Worm (Caenorhabditis elegans) whole organism, L1 larva: ENCODE results near the gene drap-1.
A peak's percentile ranks its signal among the peaks of the same experiment; 100 is the strongest.

Experiments
- C34B4.2 ChIP-seq: sonication (generic microtip); optimal IDR thresholded peaks from 2 replicates; lab custom pipeline; 2017; ENCODE audit warnings: mild to moderate bottlenecking, missing genetic modification characterization, missing compliant biosample characterization
- F16B12.6 ChIP-seq: fragments of 150-350 bp; optimal IDR thresholded peaks from 2 replicates; lab custom pipeline; 2014; ENCODE audit warnings: missing biosample characterization, missing genetic modification characterization
- aha-1 ChIP-seq: fragments of 150-350 bp; optimal IDR thresholded peaks from 2 replicates; lab custom pipeline; 2014; ENCODE audit warnings: missing biosample characterization, missing genetic modification characterization
- blmp-1 ChIP-seq: fragments of 150-350 bp; optimal IDR thresholded peaks from 2 replicates; lab custom pipeline; 2014; ENCODE audit warnings: missing biosample characterization, missing genetic modification characterization
- ceh-82 ChIP-seq, 3 experiments: fragments of 150-350 bp in 1 of 3; sonication (generic microtip) in 2 of 3; optimal IDR thresholded peaks; 2 replicates each; lab custom pipeline; 2014 to 2017; ENCODE audit warnings: missing biosample characterization in 3 of 3, missing genetic modification characterization in 3 of 3
- ceh-90 ChIP-seq: sonication (generic microtip); optimal IDR thresholded peaks from 2 replicates; lab custom pipeline; 2016; ENCODE audit warnings: missing genetic modification characterization, missing compliant biosample characterization
- dpl-1 ChIP-seq, 3 experiments: fragments of 150-350 bp in 2 of 3; sonication (generic microtip) in 1 of 3; optimal IDR thresholded peaks; 2 replicates each; lab custom pipeline; 2014 to 2017; ENCODE audit warnings: missing biosample characterization in 3 of 3, missing genetic modification characterization in 3 of 3, missing genetic modification reagents in 3 of 3
- dsc-1 ChIP-seq: sonication (generic microtip); optimal IDR thresholded peaks from 2 replicates; lab custom pipeline; 2016; ENCODE audit warnings: mild to moderate bottlenecking, missing genetic modification characterization, missing compliant biosample characterization
- efl-1 ChIP-seq, 4 experiments: fragments of 150-350 bp; optimal IDR thresholded peaks in 3 of 4; peaks in 1 of 4; 1 replicate in 1 of 4; 2 replicates in 3 of 4; lab custom pipeline; 2014; ENCODE audit warnings: missing biosample characterization in 2 of 4, missing genetic modification characterization in 2 of 4, missing genetic modification reagents in 2 of 4
- efl-3 ChIP-seq: fragments of 200-800 bp; sonication (Bioruptor generic); optimal IDR thresholded peaks from 2 replicates; lab custom pipeline; 2018; ENCODE audit warnings: mild to moderate bottlenecking, missing genetic modification characterization, missing compliant biosample characterization
- elt-3 ChIP-seq, 6 experiments: fragments of 150-350 bp in 1 of 6; sonication (generic microtip); optimal IDR thresholded peaks; 2 replicates each; lab custom pipeline; 2017 to 2018; ENCODE audit warnings: missing biosample characterization in 6 of 6, missing genetic modification characterization in 6 of 6, inconsistent platforms in 1 of 6
- fkh-10 ChIP-seq: sonication (generic microtip); optimal IDR thresholded peaks from 2 replicates; lab custom pipeline; 2017; ENCODE audit warnings: missing biosample characterization, missing genetic modification reagents, missing genetic modification characterization
- fkh-4 ChIP-seq: sonication (generic microtip); optimal IDR thresholded peaks from 2 replicates; lab custom pipeline; 2016; ENCODE audit warnings: missing compliant biosample characterization, missing genetic modification characterization, borderline replicate concordance
- fos-1 ChIP-seq: fragments of 150-350 bp; optimal IDR thresholded peaks from 2 replicates; lab custom pipeline; 2014; ENCODE audit warnings: missing biosample characterization, missing genetic modification characterization
- hpl-2 ChIP-seq: fragments of 150-350 bp; optimal IDR thresholded peaks from 2 replicates; lab custom pipeline; 2014; ENCODE audit warnings: missing biosample characterization, missing genetic modification reagents, missing genetic modification characterization
- irx-1 ChIP-seq: sonication (generic microtip); optimal IDR thresholded peaks from 2 replicates; lab custom pipeline; 2016; ENCODE audit warnings: missing genetic modification characterization, missing compliant biosample characterization
- lin-14 ChIP-seq: fragments of 200-800 bp; sonication (Bioruptor generic); optimal IDR thresholded peaks from 2 replicates; lab custom pipeline; 2018; ENCODE audit warnings: mild to moderate bottlenecking, missing genetic modification characterization, moderate library complexity, missing compliant biosample characterization
- lin-35 ChIP-seq, 2 experiments: fragments of 150-350 bp; optimal IDR thresholded peaks; 2 replicates each; lab custom pipeline; 2014; ENCODE audit warnings: missing biosample characterization in 2 of 2, missing genetic modification characterization in 2 of 2, missing genetic modification reagents in 2 of 2
- lsy-2 ChIP-seq, 2 experiments: fragments of 150-350 bp; optimal IDR thresholded peaks; 2 replicates each; lab custom pipeline; 2014; ENCODE audit warnings: missing biosample characterization in 2 of 2, missing genetic modification characterization in 2 of 2
- mab-9 ChIP-seq: fragments of 200-800 bp; sonication (Bioruptor generic); IDR thresholded peaks from 2 replicates; pipeline ENCODE4 v1.3.6; 2022; ENCODE audit warnings: missing genetic modification reagents, missing genetic modification characterization, missing compliant biosample characterization
- mef-2 ChIP-seq: fragments of 150-350 bp; optimal IDR thresholded peaks from 2 replicates; lab custom pipeline; 2014; ENCODE audit warnings: missing biosample characterization, missing genetic modification characterization
- mep-1 ChIP-seq: fragments of 150-350 bp; optimal IDR thresholded peaks from 2 replicates; lab custom pipeline; 2014; ENCODE audit warnings: missing biosample characterization, missing genetic modification characterization
- nhr-11 ChIP-seq: fragments of 150-350 bp; optimal IDR thresholded peaks from 2 replicates; lab custom pipeline; 2014; ENCODE audit warnings: missing biosample characterization, missing genetic modification characterization
- nhr-12 ChIP-seq: sonication (generic microtip); optimal IDR thresholded peaks from 2 replicates; lab custom pipeline; 2017; ENCODE audit warnings: missing biosample characterization, missing genetic modification characterization
- nhr-237 ChIP-seq: fragments of 150-350 bp; optimal IDR thresholded peaks from 2 replicates; lab custom pipeline; 2014; ENCODE audit warnings: missing biosample characterization, missing genetic modification characterization
- nhr-28 ChIP-seq: fragments of 150-350 bp; optimal IDR thresholded peaks from 2 replicates; lab custom pipeline; 2014; ENCODE audit warnings: missing biosample characterization, missing genetic modification characterization
- nhr-71 ChIP-seq: sonication (generic microtip); optimal IDR thresholded peaks from 2 replicates; lab custom pipeline; 2016; ENCODE audit warnings: mild to moderate bottlenecking, missing genetic modification characterization, moderate library complexity, missing compliant biosample characterization
- nhr-85 ChIP-seq: sonication (generic microtip); peaks from one replicate; lab custom pipeline; 2016; ENCODE audit warnings: missing genetic modification characterization, inconsistent platforms, missing compliant biosample characterization
- pax-3 ChIP-seq: fragments of 200-800 bp; sonication (Bioruptor generic); optimal IDR thresholded peaks from 2 replicates; lab custom pipeline; 2018; ENCODE audit warnings: mild to moderate bottlenecking, missing genetic modification characterization, moderate library complexity, missing compliant biosample characterization
- snu-23 ChIP-seq: sonication (generic microtip); optimal IDR thresholded peaks from 2 replicates; lab custom pipeline; 2016; ENCODE audit warnings: missing genetic modification characterization, missing compliant biosample characterization
- sox-4 ChIP-seq: sonication (generic microtip); optimal IDR thresholded peaks from 2 replicates; lab custom pipeline; 2016; ENCODE audit warnings: missing genetic modification characterization, missing compliant biosample characterization
- sptf-1 ChIP-seq: fragments of 150-350 bp; optimal IDR thresholded peaks from 2 replicates; lab custom pipeline; 2014; ENCODE audit warnings: missing biosample characterization, missing genetic modification characterization
- swsn-7 ChIP-seq: sonication (generic microtip); optimal IDR thresholded peaks from 2 replicates; lab custom pipeline; 2016; ENCODE audit warnings: missing genetic modification characterization, missing compliant biosample characterization
- tbx-2 ChIP-seq: sonication (generic microtip); optimal IDR thresholded peaks from 2 replicates; lab custom pipeline; 2016; ENCODE audit warnings: missing genetic modification characterization, missing compliant biosample characterization
- unc-30 ChIP-seq: sonication (generic microtip); optimal IDR thresholded peaks from 2 replicates; lab custom pipeline; 2017; ENCODE audit warnings: missing biosample characterization, missing genetic modification characterization
- unc-86 ChIP-seq: sonication (generic microtip); optimal IDR thresholded peaks from 2 replicates; lab custom pipeline; 2016; ENCODE audit warnings: missing genetic modification characterization, missing compliant biosample characterization
- vab-15 ChIP-seq: sonication (generic microtip); optimal IDR thresholded peaks from 2 replicates; lab custom pipeline; 2017; ENCODE audit warnings: missing genotype, mild to moderate bottlenecking, missing genetic modification characterization, missing compliant biosample characterization
- xbp-1 ChIP-seq: sonication (generic microtip); optimal IDR thresholded peaks from 2 replicates; lab custom pipeline; 2016; ENCODE audit warnings: missing genetic modification characterization, missing compliant biosample characterization
- zag-1 ChIP-seq: fragments of 150-350 bp; optimal IDR thresholded peaks from 2 replicates; lab custom pipeline; 2014; ENCODE audit warnings: missing biosample characterization, missing genetic modification characterization

drap-1 gene

ce11 chrV:9730743-9731706 lies 1.1 kb downstream of the drap-1 start (continued):
- peak; percentile 83 for TF ChIP-seq hpl-2 (GFP tag; lab: Kevin White, UChicago)
- TF ChIP-seq fkh-4 (tag; lab: Kevin White, UChicago), result peak; percentile 40
- peak; percentile 96 for TF ChIP-seq vab-15 (tag; lab: Kevin White, UChicago)
- TF ChIP-seq dsc-1 (tag; lab: Kevin White, UChicago), result peak; percentile 91
- peak; percentile 87 for TF ChIP-seq pax-3 (tag; lab: Kevin White, UChicago)
- no peak for TF ChIP-seq ceh-90 (tag; lab: Kevin White, UChicago)
- TF ChIP-seq nhr-85, result peak; percentile 96
- TF ChIP-seq sptf-1 (tag; lab: Kevin White, UChicago), result no peak
- TF ChIP-seq unc-30, result no peak
- TF ChIP-seq sox-4 (tag; lab: Kevin White, UChicago), result peak; percentile 87

ce11 chrV:9731852-9732251 lies 1.9 kb downstream of the drap-1 start:
- TF ChIP-seq zag-1 (no peak), blmp-1 (tag; lab: Kevin White, UChicago) (peak; percentile 71), elt-3 (tag; optimal IDR thresholded peaks at IDR 0.05; lab: Kevin White, UChicago) (no peak), irx-1 (no peak), xbp-1 (tag; lab: Kevin White, UChicago) (no peak), F16B12.6 (tag; lab: Kevin White, UChicago) (no peak), snu-23 (GFP tag; lab: Kevin White, UChicago) (no peak), lin-14 (GFP tag; lab: Kevin White, UChicago) (peak; percentile 62), efl-3 (GFP tag; lab: Kevin White, UChicago) (no peak), lin-35 (GFP tag; optimal IDR thresholded peaks at IDR 0.05; lab: Kevin White, UChicago) (no peak), nhr-12 (tag; lab: Kevin White, UChicago) (no peak), nhr-11 (no peak), nhr-71 (no peak), nhr-28 (tag; lab: Kevin White, UChicago) (no peak), mep-1 (tag; lab: Kevin White, UChicago) (peak; percentile 20), fkh-10 (GFP tag; lab: Kevin White, UChicago) (no peak), efl-1 (optimal IDR thresholded peaks at IDR 0.05; lab: Kevin White, UChicago) (no peak), efl-1 (GFP tag; optimal IDR thresholded peaks at IDR 0.05 in 1 of 2; lab: Kevin White, UChicago) (peak in 1 of 2 experiments; percentile 90), mef-2 (tag; lab: Kevin White, UChicago) (no peak), nhr-237 (tag; lab: Kevin White, UChicago) (no peak), C34B4.2 (no peak), ceh-82 (tag; optimal IDR thresholded peaks at IDR 0.05; lab: Kevin White, UChicago) (peak in 1 of 3 experiments; percentile 43), aha-1 (tag; lab: Kevin White, UChicago) (no peak), lsy-2 (tag; optimal IDR thresholded peaks at IDR 0.05; lab: Kevin White, UChicago) (peak in 1 of 2 experiments; percentile 37), unc-86 (no peak), swsn-7 (no peak), tbx-2 (tag; lab: Kevin White, UChicago) (no peak), fos-1 (no peak), dpl-1 (GFP tag; optimal IDR thresholded peaks at IDR 0.05; lab: Kevin White, UChicago) (no peak), mab-9 (no peak)
- TF ChIP-seq, all 84 proteins: peak for 6
